Worm (Caenorhabditis elegans): ENCODE data around the gene F31E8.4.

ce11 chrII:6838270-6838878 lies 38.4 kb upstream of the F31E8.4 start:
- no peak for TF ChIP-seq ref-1 (GFP tag; conservative IDR thresholded peaks at IDR 0.05)
- no peak for TF ChIP-seq ztf-29 (GFP tag; IDR thresholded peaks at IDR 0.05)
- no peak for TF ChIP-seq flt-1 (GFP tag; IDR thresholded peaks at IDR 0.05)
- TF ChIP-seq tab-1 (GFP tag; IDR thresholded peaks at IDR 0.05), result no peak
- peak; percentile 13 for TF ChIP-seq cog-1 (tag; optimal IDR thresholded peaks at IDR 0.05)
- no peak for TF ChIP-seq med-1 (GFP tag; optimal IDR thresholded peaks at IDR 0.05; ENCODE audit: insufficient read depth)

Measured in whole organism, midembryonic.